Fruit fly (Drosophila melanogaster): Measurements from ENCODE around the gene CG7080.

DNA sequence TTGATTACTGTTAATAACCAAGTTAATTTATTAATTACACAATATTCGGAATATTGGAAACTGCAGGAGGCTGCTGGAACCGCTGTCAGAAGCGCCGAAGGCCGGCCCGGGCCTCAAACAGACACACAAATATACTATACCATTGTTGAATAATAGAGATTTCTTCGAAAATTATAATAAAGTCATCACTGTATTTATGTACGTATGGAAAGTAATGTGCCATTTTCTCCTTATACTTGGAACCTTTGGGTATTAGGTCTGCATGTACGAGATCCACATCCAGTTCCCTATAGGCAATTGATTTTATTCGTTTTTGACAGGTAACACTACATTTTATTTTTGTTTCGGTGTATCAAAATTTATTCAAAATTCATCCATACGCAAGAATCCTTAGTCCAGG lies 43.4 kb downstream of the CG7080 start, which contains the start of gene CG7069:
- TF ChIP-seq CG8478 (optimal IDR thresholded peaks at IDR 0.05) (no peak), CTCF (optimal IDR thresholded peaks at IDR 0.05) (no peak)
